Fruit fly (Drosophila melanogaster) whole organism, wandering third instar larva: ENCODE results near the gene CG9919.

Source experiments
- Abd-B ChIP-seq: fragments of >200 bp; optimal IDR thresholded peaks from 2 replicates; lab custom pipeline; 2017; ENCODE audit warnings: missing biosample characterization, missing genetic modification characterization
- CG32264 ChIP-seq: fragments of 200-800 bp; sonication (Bioruptor generic); optimal IDR thresholded peaks from 2 replicates; lab custom pipeline; 2016; ENCODE audit warnings: missing biosample characterization, missing genetic modification characterization
- CG9705 ChIP-seq: fragments of 200-800 bp; sonication (Bioruptor generic); optimal IDR thresholded peaks from 2 replicates; lab custom pipeline; 2018; ENCODE audit warnings: missing biosample characterization, mild to moderate bottlenecking, missing genetic modification characterization
- CrebA ChIP-seq: fragments of 200-800 bp; sonication (Bioruptor generic); optimal IDR thresholded peaks from 2 replicates; lab custom pipeline; 2016; ENCODE audit warnings: missing biosample characterization, mild to moderate bottlenecking, missing genetic modification characterization, borderline replicate concordance
- Dfd ChIP-seq: fragments of >200 bp; optimal IDR thresholded peaks from 2 replicates; lab custom pipeline; 2017; ENCODE audit warnings: missing biosample characterization, missing genetic modification characterization
- Dif ChIP-seq: fragments of 200-275, 200-300 bp; sonication (Bioruptor generic); optimal IDR thresholded peaks from 2 replicates; lab custom pipeline; 2018; ENCODE audit warnings: missing biosample characterization, missing genetic modification characterization; ENCODE audit not compliant: partially characterized antibody
- GATAd ChIP-seq: sonication (Bioruptor generic); optimal IDR thresholded peaks from 2 replicates; lab custom pipeline; 2016; ENCODE audit warnings: missing biosample characterization, missing genetic modification characterization
- HLH106 ChIP-seq: fragments of 200-800 bp; optimal IDR thresholded peaks from 3 replicates; lab custom pipeline; 2019; ENCODE audit warnings: missing biosample characterization, mild to moderate bottlenecking, missing genetic modification characterization, moderate library complexity
- Hnf4 ChIP-seq: fragments of 200-800 bp; sonication (Bioruptor generic); optimal IDR thresholded peaks from 2 replicates; lab custom pipeline; 2016; ENCODE audit warnings: missing biosample characterization, mild to moderate bottlenecking, missing genetic modification characterization
- Hr78 ChIP-seq: fragments of >200 bp; optimal IDR thresholded peaks from 2 replicates; lab custom pipeline; 2017; ENCODE audit warnings: missing biosample characterization, missing genetic modification characterization
- Hr83 ChIP-seq: fragments of 200-300 bp; sonication (Bioruptor generic); optimal IDR thresholded peaks from 2 replicates; lab custom pipeline; 2016; ENCODE audit warnings: missing biosample characterization, mild to moderate bottlenecking, missing genetic modification characterization, moderate library complexity; ENCODE audit not compliant: poor library complexity, severe bottlenecking
- Jra ChIP-seq: sonication (Bioruptor generic); optimal IDR thresholded peaks from 2 replicates; lab custom pipeline; 2016; ENCODE audit warnings: missing biosample characterization, missing genetic modification characterization
- Myc ChIP-seq: fragments of >200 bp; optimal IDR thresholded peaks from 2 replicates; lab custom pipeline; 2017
- N ChIP-seq: fragments of >200 bp; optimal IDR thresholded peaks from 2 replicates; lab custom pipeline; 2018; ENCODE audit warnings: missing biosample characterization, missing external identifiers, missing genetic modification characterization
- OdsH ChIP-seq: fragments of 200-800 bp; sonication (Bioruptor generic); optimal IDR thresholded peaks from 2 replicates; lab custom pipeline; 2016; ENCODE audit warnings: missing biosample characterization, mild to moderate bottlenecking, missing genetic modification characterization
- Rel ChIP-seq, 2 experiments: fragments of 200-800 bp; sonication (Bioruptor generic) in 1 of 2; optimal IDR thresholded peaks; 2 replicates in 1 of 2; 3 replicates in 1 of 2; lab custom pipeline; 2016 to 2019; ENCODE audit warnings: mild to moderate bottlenecking in 2 of 2, missing biosample characterization in 2 of 2, missing genetic modification characterization in 2 of 2, moderate library complexity in 1 of 2
- Sp1 ChIP-seq: fragments of 200-800 bp; sonication (Bioruptor generic); optimal IDR thresholded peaks from 3 replicates; lab custom pipeline; 2019; ENCODE audit warnings: missing biosample characterization, mild to moderate bottlenecking, missing genetic modification characterization, moderate library complexity
- Vsx2 ChIP-seq: fragments of 200-300, 225-300 bp; sonication (Bioruptor generic); optimal IDR thresholded peaks from 2 replicates; lab custom pipeline; 2018; ENCODE audit warnings: missing biosample characterization, missing genetic modification characterization; ENCODE audit not compliant: partially characterized antibody
- br ChIP-seq: fragments of 200-800 bp; sonication (Bioruptor generic); optimal IDR thresholded peaks from 2 replicates; lab custom pipeline; 2016; ENCODE audit warnings: missing biosample characterization, missing genetic modification characterization
- brk ChIP-seq: fragments of 200-800 bp; sonication (Bioruptor generic); optimal IDR thresholded peaks from 2 replicates; lab custom pipeline; 2016; ENCODE audit warnings: missing biosample characterization, mild to moderate bottlenecking, missing genetic modification characterization
- dl ChIP-seq, 2 experiments: fragments of 175-275, 200-275 bp in 1 of 2; fragments of 200-275 bp in 1 of 2; sonication (Bioruptor generic); optimal IDR thresholded peaks; lab custom pipeline; 2018; ENCODE audit warnings: mild to moderate bottlenecking in 2 of 2, missing biosample characterization in 2 of 2, missing genetic modification characterization in 2 of 2, moderate library complexity in 2 of 2; ENCODE audit not compliant: partially characterized antibody in 2 of 2, insufficient read depth in 1 of 2
- ey ChIP-seq: fragments of 200-800 bp; sonication (Bioruptor generic); optimal IDR thresholded peaks from 2 replicates; lab custom pipeline; 2016; ENCODE audit warnings: missing biosample characterization, missing genetic modification characterization
- foxo ChIP-seq, 2 experiments: fragments of 200-800 bp; sonication (Bioruptor generic); optimal IDR thresholded peaks; 2 replicates in 1 of 2; 3 replicates in 1 of 2; lab custom pipeline; 2016 to 2017; ENCODE audit warnings: missing biosample characterization in 2 of 2, missing genetic modification characterization in 2 of 2
- fru ChIP-seq: fragments of 200-800 bp; sonication (Bioruptor generic); optimal IDR thresholded peaks from 3 replicates; lab custom pipeline; 2016; ENCODE audit warnings: missing biosample characterization, mild to moderate bottlenecking, missing genetic modification characterization
- h ChIP-seq: fragments of 200-800 bp; sonication (Bioruptor generic); optimal IDR thresholded peaks from 3 replicates; lab custom pipeline; 2016; ENCODE audit warnings: missing biosample characterization, mild to moderate bottlenecking, missing genetic modification characterization
- jim ChIP-seq: fragments of 175-275, 200-325 bp; sonication (Bioruptor generic); optimal IDR thresholded peaks from 2 replicates; lab custom pipeline; 2016; ENCODE audit warnings: missing biosample characterization, mild to moderate bottlenecking, missing genetic modification characterization
- lola ChIP-seq: fragments of >200 bp; optimal IDR thresholded peaks from 2 replicates; lab custom pipeline; 2017; ENCODE audit warnings: missing biosample characterization, missing genetic modification characterization
- pan ChIP-seq: fragments of >200 bp; optimal IDR thresholded peaks from 2 replicates; lab custom pipeline; 2017
- psq ChIP-seq: fragments of 200-800 bp; sonication (Bioruptor generic); optimal IDR thresholded peaks from 3 replicates; lab custom pipeline; 2017; ENCODE audit warnings: missing biosample characterization, mild to moderate bottlenecking, missing genetic modification characterization, moderate library complexity
- rgr ChIP-seq: fragments of 200-800 bp; sonication (Bioruptor generic); optimal IDR thresholded peaks from 3 replicates; lab custom pipeline; 2016; ENCODE audit warnings: missing biosample characterization, mild to moderate bottlenecking, missing genetic modification characterization
- sage ChIP-seq: fragments of 200-800 bp; sonication (Bioruptor generic); optimal IDR thresholded peaks from 2 replicates; lab custom pipeline; 2016; ENCODE audit warnings: missing biosample characterization, mild to moderate bottlenecking, missing genetic modification characterization
- sv ChIP-seq: fragments of 200-800 bp; sonication (Bioruptor generic); optimal IDR thresholded peaks from 3 replicates; lab custom pipeline; 2016; ENCODE audit warnings: missing biosample characterization, missing genetic modification characterization
- tai ChIP-seq: sonication (Bioruptor generic); optimal IDR thresholded peaks from 2 replicates; lab custom pipeline; 2016; ENCODE audit warnings: missing biosample characterization, missing genetic modification characterization
- usp ChIP-seq: fragments of >200 bp; optimal IDR thresholded peaks from 2 replicates; lab custom pipeline; 2017; ENCODE audit warnings: missing biosample characterization, missing genetic modification characterization
- woc ChIP-seq: sonication (Bioruptor generic); optimal IDR thresholded peaks from 2 replicates; lab custom pipeline; 2016; ENCODE audit warnings: missing biosample characterization, mild to moderate bottlenecking, missing genetic modification characterization

Gene CG9919

dm6 chrX:16319558-16319924, 11.0 kb downstream of the CG9919 start:
- TF ChIP-seq psq (GFP tag; lab: Kevin White, UChicago), result no peak

dm6 chrX:16318858-16319557, 11.6 kb downstream of the CG9919 start:
- TF ChIP-seq sv (GFP tag; lab: Kevin White, UChicago), result no peak
- TF ChIP-seq Dif (GFP tag; lab: Kevin White, UChicago), result peak; percentile 50
- peak; percentile 76 for TF ChIP-seq ey (GFP tag; lab: Kevin White, UChicago)
- no peak for TF ChIP-seq CrebA (GFP tag; lab: Kevin White, UChicago)
- TF ChIP-seq Sp1 (GFP tag; lab: Kevin White, UChicago), result peak; percentile 27
- peak; percentile 71 for TF ChIP-seq fru (GFP tag; lab: Kevin White, UChicago)
- peak in 1 of 2 experiments; percentile 53 for TF ChIP-seq foxo (GFP tag; optimal IDR thresholded peaks at IDR 0.05; lab: Kevin White, UChicago)
- peak; percentile 28 for TF ChIP-seq brk
- no peak for TF ChIP-seq Abd-B (GFP tag; lab: Kevin White, UChicago)
- peak; percentile 22 for TF ChIP-seq psq (GFP tag; lab: Kevin White, UChicago)
- no peak for TF ChIP-seq tai
- TF ChIP-seq Vsx2 (GFP tag; lab: Kevin White, UChicago), result no peak
- TF ChIP-seq N, result peak; percentile 65
- no peak for TF ChIP-seq Dfd (GFP tag; lab: Kevin White, UChicago)
- no peak for TF ChIP-seq pan (lab: Kevin White, UChicago)
- peak; percentile 38 for TF ChIP-seq h (GFP tag; lab: Kevin White, UChicago)
- TF ChIP-seq usp, result no peak
- TF ChIP-seq woc (GFP tag; lab: Kevin White, UChicago), result peak; percentile 38
- peak; percentile 20 for TF ChIP-seq HLH106 (tag; lab: Kevin White, UChicago)
- no peak for TF ChIP-seq lola (GFP tag; lab: Kevin White, UChicago)
- no peak for TF ChIP-seq Rel (GFP tag; optimal IDR thresholded peaks at IDR 0.05; lab: Kevin White, UChicago)
- peak; percentile 64 for TF ChIP-seq Rel (tag; optimal IDR thresholded peaks at IDR 0.05; lab: Kevin White, UChicago)
- peak; percentile 6 for TF ChIP-seq rgr
- TF ChIP-seq sage (GFP tag; lab: Kevin White, UChicago), result peak; percentile 26
- peak; percentile 21 to 35 for TF ChIP-seq dl (GFP tag; optimal IDR thresholded peaks at IDR 0.05; lab: Kevin White, UChicago; ENCODE audit: insufficient read depth in 1 of 2, partially characterized antibody in 2 of 2)
- TF ChIP-seq Hr83, result peak; percentile 81
- TF ChIP-seq CG32264 (GFP tag; lab: Kevin White, UChicago), result no peak
- TF ChIP-seq br (GFP tag; lab: Kevin White, UChicago), result no peak
- no peak for TF ChIP-seq CG9705 (GFP tag; lab: Kevin White, UChicago)
- TF ChIP-seq Jra, result peak; percentile 53
- peak; percentile 33 for TF ChIP-seq OdsH
- no peak for TF ChIP-seq Myc (lab: Kevin White, UChicago)
- no peak for TF ChIP-seq Hr78

- no peak for TF ChIP-seq Hnf4
- TF ChIP-seq Vsx2 (GFP tag; lab: Kevin White, UChicago), result peak; percentile 99
- TF ChIP-seq GATAd (GFP tag; lab: Kevin White, UChicago), result no peak
- TF ChIP-seq Dif (GFP tag; lab: Kevin White, UChicago), result peak; percentile 97
- TF ChIP-seq pan (lab: Kevin White, UChicago), result no peak
- TF ChIP-seq brk, result no peak
- TF ChIP-seq usp, result no peak
- TF ChIP-seq dl (GFP tag; optimal IDR thresholded peaks at IDR 0.05; lab: Kevin White, UChicago; ENCODE audit: insufficient read depth in 1 of 2, partially characterized antibody in 2 of 2), result peak; percentile 69 to 90
- no peak for TF ChIP-seq jim (GFP tag; lab: Kevin White, UChicago)
- peak in 1 of 2 experiments; percentile 25 for TF ChIP-seq foxo (GFP tag; optimal IDR thresholded peaks at IDR 0.05; lab: Kevin White, UChicago)
- no peak for TF ChIP-seq sv (GFP tag; lab: Kevin White, UChicago)
- no peak for TF ChIP-seq lola (GFP tag; lab: Kevin White, UChicago)
- TF ChIP-seq Abd-B (GFP tag; lab: Kevin White, UChicago), result no peak
- no peak for TF ChIP-seq psq (GFP tag; lab: Kevin White, UChicago)
- no peak for TF ChIP-seq Myc (lab: Kevin White, UChicago)
- peak; percentile 17 for TF ChIP-seq Sp1 (GFP tag; lab: Kevin White, UChicago)
- TF ChIP-seq Jra, result no peak
- TF ChIP-seq woc (GFP tag; lab: Kevin White, UChicago), result peak; percentile 29
- TF ChIP-seq fru (GFP tag; lab: Kevin White, UChicago), result no peak
These were observed 17.3 kb downstream of the CG9919 start, which contains the start of the genes CG9915 and SWIP for dm6 chrX:16313078-16313875. Gene CG9915, minus strand, starts transcription at chrX:16313138. Gene SWIP, plus strand, starts transcription at chrX:16313709.
